Worm (Caenorhabditis elegans) whole organism, L3 larva: ENCODE data around the gene BE10.4.

ENCODE experiments used
- ZK546.5 ChIP-seq: sonication (generic microtip); optimal IDR thresholded peaks from 2 replicates; lab custom pipeline; 2017; ENCODE audit warnings: missing biosample characterization, missing genetic modification characterization
- ama-1 ChIP-seq: fragments of 150-350 bp; optimal IDR thresholded peaks from 2 replicates; lab custom pipeline; 2018
- ceh-16 ChIP-seq: sonication (generic microtip); optimal IDR thresholded peaks from 2 replicates; lab custom pipeline; 2017; ENCODE audit warnings: missing biosample characterization, missing genetic modification characterization
- egl-27 ChIP-seq: sonication (generic microtip); optimal IDR thresholded peaks from 4 replicates; lab custom pipeline; 2017; ENCODE audit warnings: missing biosample characterization, missing genetic modification reagents, missing genetic modification characterization
- hmg-11 ChIP-seq: sonication (generic microtip); optimal IDR thresholded peaks from 2 replicates; lab custom pipeline; 2016; ENCODE audit warnings: missing genetic modification characterization, missing compliant biosample characterization
- lin-15B ChIP-seq: fragments of 150-350 bp; optimal IDR thresholded peaks from 2 replicates; lab custom pipeline; 2014; ENCODE audit warnings: missing biosample characterization, missing genetic modification characterization
- lin-39 ChIP-seq: fragments of 150-350 bp; optimal IDR thresholded peaks from 2 replicates; lab custom pipeline; 2018; ENCODE audit warnings: missing biosample characterization, missing genetic modification reagents, missing genetic modification characterization
- mdl-1 ChIP-seq: fragments of 150-350 bp; optimal IDR thresholded peaks from 2 replicates; lab custom pipeline; 2014; ENCODE audit warnings: missing biosample characterization, missing genetic modification characterization
- mml-1 ChIP-seq: fragments of 150-350 bp; sonication (generic microtip); optimal IDR thresholded peaks from 3 replicates; lab custom pipeline; 2014; ENCODE audit warnings: missing biosample characterization, missing genetic modification characterization
- nfya-1 ChIP-seq: sonication (generic microtip); optimal IDR thresholded peaks from 2 replicates; lab custom pipeline; 2017; ENCODE audit warnings: missing genetic modification characterization, mild to moderate bottlenecking, missing compliant biosample characterization, antibody characterized with exemption, moderate library complexity; ENCODE audit not compliant: insufficient read depth
- nhr-77 ChIP-seq: fragments of 150-350 bp; optimal IDR thresholded peaks from 2 replicates; lab custom pipeline; 2014; ENCODE audit warnings: missing biosample characterization, missing genetic modification characterization
- pha-4 ChIP-seq: fragments of 150-350 bp; optimal IDR thresholded peaks from 2 replicates; lab custom pipeline; 2014; ENCODE audit warnings: missing biosample characterization, missing genetic modification reagents, missing genetic modification characterization
- snpc-4 ChIP-seq: fragments of 150-350 bp; optimal IDR thresholded peaks from 2 replicates; lab custom pipeline; 2014; ENCODE audit warnings: missing biosample characterization, missing genetic modification characterization

- TF ChIP-seq hmg-11 (tag; lab: Kevin White, UChicago): no peak
- no peak for TF ChIP-seq snpc-4
- TF ChIP-seq lin-15B (tag; lab: Kevin White, UChicago): no peak
- no peak for TF ChIP-seq mdl-1
- TF ChIP-seq ZK546.5: no peak
- TF ChIP-seq nhr-77 (tag; lab: Kevin White, UChicago): no peak
- TF ChIP-seq egl-27 (tag; lab: Kevin White, UChicago): no peak
- TF ChIP-seq pha-4 (tag; lab: Kevin White, UChicago): no peak
- no peak for TF ChIP-seq ceh-16 (tag; lab: Kevin White, UChicago)
- TF ChIP-seq ama-1: no peak
- no peak for TF ChIP-seq nfya-1 (tag; lab: Kevin White, UChicago)
- no peak for TF ChIP-seq mml-1 (tag; lab: Kevin White, UChicago)
- no peak for TF ChIP-seq lin-39 (tag; lab: Kevin White, UChicago)
These were observed 29.4 kb upstream of the BE10.4 start for ce11 chrIII:12783878-12784277.
